Worm (Caenorhabditis elegans) whole organism, L1 larva: ENCODE data around the gene F54D5.15.

Experiments used
- C04F5.9 ChIP-seq: sonication (generic microtip); optimal IDR thresholded peaks from 2 replicates; lab custom pipeline; 2016; ENCODE audit warnings: missing genetic modification characterization, missing compliant biosample characterization
- C16A3.4 ChIP-seq: fragments of 150-350 bp; optimal IDR thresholded peaks from 2 replicates; lab custom pipeline; 2014; ENCODE audit warnings: missing biosample characterization, missing genetic modification characterization
- C34B4.2 ChIP-seq: sonication (generic microtip); optimal IDR thresholded peaks from 2 replicates; lab custom pipeline; 2017; ENCODE audit warnings: mild to moderate bottlenecking, missing genetic modification characterization, missing compliant biosample characterization
- F16B12.6 ChIP-seq: fragments of 150-350 bp; optimal IDR thresholded peaks from 2 replicates; lab custom pipeline; 2014; ENCODE audit warnings: missing biosample characterization, missing genetic modification characterization
- Y116A8C.19 ChIP-seq: sonication (generic microtip); optimal IDR thresholded peaks from 2 replicates; lab custom pipeline; 2016; ENCODE audit warnings: missing compliant biosample characterization, missing genetic modification characterization, borderline replicate concordance
- alr-1 ChIP-seq: fragments of 200-800 bp; sonication (Bioruptor generic); optimal IDR thresholded peaks from 2 replicates; lab custom pipeline; 2018; ENCODE audit warnings: borderline replicate concordance, mild to moderate bottlenecking, missing genetic modification characterization, missing compliant biosample characterization
- aly-2 ChIP-seq: fragments of 150-350 bp; optimal IDR thresholded peaks from 2 replicates; lab custom pipeline; 2014; ENCODE audit warnings: missing biosample characterization, missing genetic modification characterization
- blmp-1 ChIP-seq: fragments of 150-350 bp; optimal IDR thresholded peaks from 2 replicates; lab custom pipeline; 2014; ENCODE audit warnings: missing biosample characterization, missing genetic modification characterization
- ceh-8 ChIP-seq: fragments of 200-800 bp; sonication (Bioruptor generic); optimal IDR thresholded peaks from 2 replicates; lab custom pipeline; 2018; ENCODE audit warnings: mild to moderate bottlenecking, missing genetic modification characterization, moderate library complexity, missing compliant biosample characterization
- ceh-82 ChIP-seq, 3 experiments: fragments of 150-350 bp in 1 of 3; sonication (generic microtip) in 2 of 3; optimal IDR thresholded peaks; 2 replicates each; lab custom pipeline; 2014 to 2017; ENCODE audit warnings: missing biosample characterization in 3 of 3, missing genetic modification characterization in 3 of 3
- ceh-88 ChIP-seq: fragments of 200-800 bp; sonication (Bioruptor generic); IDR thresholded peaks from 2 replicates; pipeline ENCODE4 v1.3.6; 2022; ENCODE audit warnings: missing genetic modification characterization, missing compliant biosample characterization
- ces-1 ChIP-seq: fragments of 150-350 bp; optimal IDR thresholded peaks from 2 replicates; lab custom pipeline; 2014; ENCODE audit warnings: missing biosample characterization, missing genetic modification reagents, missing genetic modification characterization
- dpl-1 ChIP-seq, 3 experiments: fragments of 150-350 bp in 2 of 3; sonication (generic microtip) in 1 of 3; optimal IDR thresholded peaks; 2 replicates each; lab custom pipeline; 2014 to 2017; ENCODE audit warnings: missing biosample characterization in 3 of 3, missing genetic modification characterization in 3 of 3, missing genetic modification reagents in 3 of 3
- efl-1 ChIP-seq, 4 experiments: fragments of 150-350 bp; optimal IDR thresholded peaks in 3 of 4; peaks in 1 of 4; 1 replicate in 1 of 4; 2 replicates in 3 of 4; lab custom pipeline; 2014; ENCODE audit warnings: missing biosample characterization in 2 of 4, missing genetic modification characterization in 2 of 4, missing genetic modification reagents in 2 of 4
- efl-3 ChIP-seq: fragments of 200-800 bp; sonication (Bioruptor generic); optimal IDR thresholded peaks from 2 replicates; lab custom pipeline; 2018; ENCODE audit warnings: mild to moderate bottlenecking, missing genetic modification characterization, missing compliant biosample characterization
- egl-13 ChIP-seq: sonication (generic microtip); optimal IDR thresholded peaks from 2 replicates; lab custom pipeline; 2016; ENCODE audit warnings: missing genotype, missing genetic modification reagents, missing genetic modification characterization, missing compliant biosample characterization
- egl-27 ChIP-seq, 2 experiments: fragments of 150-350 bp in 1 of 2; sonication (generic microtip); optimal IDR thresholded peaks; 3 replicates each; lab custom pipeline; 2017 to 2018; ENCODE audit warnings: missing biosample characterization in 2 of 2, missing genetic modification characterization in 2 of 2, missing genetic modification reagents in 2 of 2
- elt-3 ChIP-seq, 6 experiments: fragments of 150-350 bp in 1 of 6; sonication (generic microtip); optimal IDR thresholded peaks; 2 replicates each; lab custom pipeline; 2017 to 2018; ENCODE audit warnings: missing biosample characterization in 6 of 6, missing genetic modification characterization in 6 of 6, inconsistent platforms in 1 of 6
- ets-5 ChIP-seq: fragments of 200-800 bp; sonication (Bioruptor generic); IDR thresholded peaks from 2 replicates; pipeline ENCODE4 v1.3.6; 2022; ENCODE audit warnings: missing genetic modification characterization, missing compliant biosample characterization
- fkh-10 ChIP-seq: sonication (generic microtip); optimal IDR thresholded peaks from 2 replicates; lab custom pipeline; 2017; ENCODE audit warnings: missing biosample characterization, missing genetic modification reagents, missing genetic modification characterization
- fkh-4 ChIP-seq: sonication (generic microtip); optimal IDR thresholded peaks from 2 replicates; lab custom pipeline; 2016; ENCODE audit warnings: missing compliant biosample characterization, missing genetic modification characterization, borderline replicate concordance
- fkh-8 ChIP-seq: sonication (generic microtip); optimal IDR thresholded peaks from 2 replicates; lab custom pipeline; 2016; ENCODE audit warnings: mild to moderate bottlenecking, missing genetic modification characterization, missing compliant biosample characterization
- fos-1 ChIP-seq: fragments of 150-350 bp; optimal IDR thresholded peaks from 2 replicates; lab custom pipeline; 2014; ENCODE audit warnings: missing biosample characterization, missing genetic modification characterization
- hpl-2 ChIP-seq: fragments of 150-350 bp; optimal IDR thresholded peaks from 2 replicates; lab custom pipeline; 2014; ENCODE audit warnings: missing biosample characterization, missing genetic modification reagents, missing genetic modification characterization
- isw-1 ChIP-seq: fragments of 200-800 bp; sonication (Bioruptor generic); IDR thresholded peaks from 2 replicates; pipeline ENCODE4 v1.3.6; 2022; ENCODE audit warnings: missing genetic modification characterization, missing compliant biosample characterization
- jun-1 ChIP-seq: fragments of 150-350 bp; optimal IDR thresholded peaks from 2 replicates; lab custom pipeline; 2014; ENCODE audit warnings: missing biosample characterization, missing genetic modification reagents, missing genetic modification characterization
- lin-14 ChIP-seq: fragments of 200-800 bp; sonication (Bioruptor generic); optimal IDR thresholded peaks from 2 replicates; lab custom pipeline; 2018; ENCODE audit warnings: mild to moderate bottlenecking, missing genetic modification characterization, moderate library complexity, missing compliant biosample characterization
- lin-35 ChIP-seq, 2 experiments: fragments of 150-350 bp; optimal IDR thresholded peaks; 2 replicates each; lab custom pipeline; 2014; ENCODE audit warnings: missing biosample characterization in 2 of 2, missing genetic modification characterization in 2 of 2, missing genetic modification reagents in 2 of 2
- lin-39 ChIP-seq: fragments of 150-350 bp; optimal IDR thresholded peaks from 2 replicates; lab custom pipeline; 2014; ENCODE audit warnings: missing biosample characterization, missing genetic modification reagents, missing genetic modification characterization
- mef-2 ChIP-seq: fragments of 150-350 bp; optimal IDR thresholded peaks from 2 replicates; lab custom pipeline; 2014; ENCODE audit warnings: missing biosample characterization, missing genetic modification characterization
- mep-1 ChIP-seq: fragments of 150-350 bp; optimal IDR thresholded peaks from 2 replicates; lab custom pipeline; 2014; ENCODE audit warnings: missing biosample characterization, missing genetic modification characterization
- nhr-11 ChIP-seq: fragments of 150-350 bp; optimal IDR thresholded peaks from 2 replicates; lab custom pipeline; 2014; ENCODE audit warnings: missing biosample characterization, missing genetic modification characterization
- nhr-19 ChIP-seq: fragments of 200-800 bp; sonication (Bioruptor generic); conservative IDR thresholded peaks from 2 replicates; pipeline ENCODE4 v1.3.6; 2022; ENCODE audit warnings: missing genetic modification characterization, missing compliant biosample characterization
- nhr-28 ChIP-seq: fragments of 150-350 bp; optimal IDR thresholded peaks from 2 replicates; lab custom pipeline; 2014; ENCODE audit warnings: missing biosample characterization, missing genetic modification characterization
- nhr-77 ChIP-seq: fragments of 150-350 bp; optimal IDR thresholded peaks from 2 replicates; lab custom pipeline; 2014; ENCODE audit warnings: missing biosample characterization, missing genetic modification characterization
- nhr-85 ChIP-seq: sonication (generic microtip); peaks from one replicate; lab custom pipeline; 2016; ENCODE audit warnings: missing genetic modification characterization, inconsistent platforms, missing compliant biosample characterization
- pqm-1 ChIP-seq: sonication (generic microtip); optimal IDR thresholded peaks from 3 replicates; lab custom pipeline; 2017; ENCODE audit warnings: missing biosample characterization, missing genetic modification characterization
- rnt-1 ChIP-seq: sonication (generic microtip); optimal IDR thresholded peaks from 2 replicates; lab custom pipeline; 2016; ENCODE audit warnings: mild to moderate bottlenecking, missing genetic modification characterization, moderate library complexity, missing compliant biosample characterization
- snpc-4 ChIP-seq: fragments of 150-350 bp; optimal IDR thresholded peaks from 2 replicates; lab custom pipeline; 2014; ENCODE audit warnings: missing biosample characterization, missing genetic modification characterization
- snu-23 ChIP-seq: sonication (generic microtip); optimal IDR thresholded peaks from 2 replicates; lab custom pipeline; 2016; ENCODE audit warnings: missing genetic modification characterization, missing compliant biosample characterization
- sox-4 ChIP-seq: sonication (generic microtip); optimal IDR thresholded peaks from 2 replicates; lab custom pipeline; 2016; ENCODE audit warnings: missing genetic modification characterization, missing compliant biosample characterization
- unc-30 ChIP-seq: sonication (generic microtip); optimal IDR thresholded peaks from 2 replicates; lab custom pipeline; 2017; ENCODE audit warnings: missing biosample characterization, missing genetic modification characterization
- unc-62 ChIP-seq: fragments of 150-350 bp; optimal IDR thresholded peaks from 2 replicates; lab custom pipeline; 2014; ENCODE audit warnings: missing biosample characterization, missing genetic modification reagents, missing genetic modification characterization
- vab-15 ChIP-seq: sonication (generic microtip); optimal IDR thresholded peaks from 2 replicates; lab custom pipeline; 2017; ENCODE audit warnings: missing genotype, mild to moderate bottlenecking, missing genetic modification characterization, missing compliant biosample characterization
- xbp-1 ChIP-seq: sonication (generic microtip); optimal IDR thresholded peaks from 2 replicates; lab custom pipeline; 2016; ENCODE audit warnings: missing genetic modification characterization, missing compliant biosample characterization
- zip-4 ChIP-seq: fragments of 200-800 bp; sonication (Bioruptor generic); optimal IDR thresholded peaks from 2 replicates; lab custom pipeline; 2018; ENCODE audit warnings: mild to moderate bottlenecking, missing genetic modification characterization, moderate library complexity, missing compliant biosample characterization
- ztf-11 ChIP-seq, 2 experiments: sonication (generic microtip); optimal IDR thresholded peaks; 2 replicates each; lab custom pipeline; 2016 to 2017; ENCODE audit warnings: missing genetic modification characterization in 2 of 2, missing biosample characterization in 1 of 2, missing compliant biosample characterization in 1 of 2
- ztf-4 ChIP-seq: fragments of 150-350 bp; optimal IDR thresholded peaks from 2 replicates; lab custom pipeline; 2014; ENCODE audit warnings: missing biosample characterization, missing genetic modification characterization

F54D5.15 gene

DNA sequence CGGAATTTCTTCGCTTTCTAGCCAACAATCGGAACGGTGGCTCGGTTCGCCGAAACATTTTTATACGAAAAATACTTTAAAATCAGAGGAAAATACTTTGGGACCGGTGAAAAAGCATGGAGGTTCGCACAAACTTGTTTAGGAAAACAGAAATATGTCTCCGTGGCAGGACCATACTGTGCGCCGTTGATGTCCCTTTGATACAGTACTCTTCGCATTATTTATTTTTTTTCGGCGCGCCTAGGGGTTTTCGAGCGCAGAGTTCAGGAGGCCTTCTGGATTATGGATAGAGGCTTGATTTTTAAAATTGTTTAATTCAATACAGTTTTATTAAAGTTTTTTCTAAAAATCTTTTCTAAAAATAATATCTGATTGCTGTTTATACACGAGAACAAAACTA is 19.3 kb downstream of the F54D5.15 start, which contains the start of gene F54D5.9 (continued):
- TF ChIP-seq fkh-10 (GFP tag; lab: Kevin White, UChicago) (no peak), mef-2 (no peak)

DNA sequence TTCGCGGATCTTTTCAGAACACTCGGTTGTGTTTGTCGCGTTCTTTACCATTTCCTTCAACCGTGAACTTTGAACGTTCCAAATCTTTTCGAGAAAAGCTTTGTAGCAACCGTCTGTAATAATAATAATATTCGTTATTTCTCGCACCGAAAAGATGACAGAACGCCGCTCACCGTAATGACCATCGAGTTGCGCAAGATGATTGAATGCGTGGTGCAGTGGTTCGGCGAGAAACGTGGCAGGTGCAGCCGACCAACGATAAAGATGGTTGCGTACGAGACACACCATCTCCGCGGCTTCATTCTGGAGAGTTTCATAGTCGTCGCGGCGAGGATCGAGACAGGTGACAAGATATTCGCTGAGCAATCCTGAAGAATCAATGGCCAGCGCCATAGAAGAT is 21.1 kb downstream of the F54D5.15 start:
- TF ChIP-seq efl-3 (GFP tag; lab: Kevin White, UChicago) (no peak), F16B12.6 (tag; lab: Kevin White, UChicago) (no peak), Y116A8C.19 (tag; lab: Kevin White, UChicago) (no peak), C34B4.2 (no peak), fkh-10 (GFP tag; lab: Kevin White, UChicago) (no peak), fos-1 (tag; lab: Kevin White, UChicago) (no peak), unc-30 (tag; lab: Kevin White, UChicago) (no peak), egl-13 (tag; lab: Kevin White, UChicago) (no peak)

ce11 chrII:11542385-11542784 is 21.6 kb downstream of the F54D5.15 start, which contains the start of gene gtf-2E2:
Gene gtf-2E2 (minus strand): TSS chrII:11542495.
- TF ChIP-seq alr-1 (no peak), ceh-82 (tag; optimal IDR thresholded peaks at IDR 0.05; lab: Kevin White, UChicago) (peak in 1 of 3 experiments; percentile 35), rnt-1 (tag; lab: Kevin White, UChicago) (peak; percentile 63), mef-2 (no peak), fkh-4 (tag; lab: Kevin White, UChicago) (no peak), snu-23 (GFP tag; lab: Kevin White, UChicago) (peak; percentile 40), ces-1 (no peak), egl-13 (tag; lab: Kevin White, UChicago) (no peak), isw-1 (GFP tag; lab: Robert Waterston, UW) (no peak), xbp-1 (tag; lab: Kevin White, UChicago) (no peak), ztf-11 (tag; optimal IDR thresholded peaks at IDR 0.05; lab: Kevin White, UChicago) (no peak), ceh-88 (no peak), ceh-8 (no peak), lin-39 (tag; lab: Kevin White, UChicago) (no peak), sox-4 (tag; lab: Kevin White, UChicago) (no peak), lin-14 (GFP tag; lab: Kevin White, UChicago) (peak; percentile 46), C16A3.4 (tag; lab: Kevin White, UChicago) (no peak), snpc-4 (no peak), elt-3 (tag; optimal IDR thresholded peaks at IDR 0.05; lab: Kevin White, UChicago) (no peak), fkh-10 (GFP tag; lab: Kevin White, UChicago) (no peak), pqm-1 (tag; lab: Kevin White, UChicago) (no peak), nhr-85 (tag; lab: Kevin White, UChicago) (no peak), nhr-28 (tag; lab: Kevin White, UChicago) (no peak), mep-1 (peak; percentile 69), efl-1 (optimal IDR thresholded peaks at IDR 0.05; lab: Kevin White, UChicago) (peak; percentile 15 to 36), efl-1 (GFP tag; optimal IDR thresholded peaks at IDR 0.05 in 1 of 2; lab: Kevin White, UChicago) (peak in 1 of 2 experiments; percentile 29), unc-30 (tag; lab: Kevin White, UChicago) (no peak), dpl-1 (GFP tag; optimal IDR thresholded peaks at IDR 0.05; lab: Kevin White, UChicago) (peak in 1 of 3 experiments; percentile 24), hpl-2 (no peak), aly-2 (no peak), ets-5 (GFP tag; lab: Robert Waterston, UW) (no peak), vab-15 (tag; lab: Kevin White, UChicago) (no peak), Y116A8C.19 (tag; lab: Kevin White, UChicago) (no peak), egl-27 (tag; optimal IDR thresholded peaks at IDR 0.05; lab: Kevin White, UChicago) (no peak), blmp-1 (tag; lab: Kevin White, UChicago) (peak; percentile 91), nhr-19 (no peak), lin-35 (GFP tag; optimal IDR thresholded peaks at IDR 0.05; lab: Kevin White, UChicago) (peak; percentile 3 to 28), fkh-8 (no peak), jun-1 (tag; lab: Kevin White, UChicago) (no peak), efl-3 (GFP tag; lab: Kevin White, UChicago) (no peak), nhr-11 (tag; lab: Kevin White, UChicago) (no peak), zip-4 (no peak), C04F5.9 (tag; lab: Kevin White, UChicago) (no peak), unc-62 (no peak), ztf-4 (tag; lab: Kevin White, UChicago) (no peak), nhr-77 (tag; lab: Kevin White, UChicago) (no peak)
